Fruit fly (Drosophila melanogaster) whole organism, embryonic: ENCODE results near the gene CG31636.

Source experiments
- Ada2b ChIP-seq: fragments of 200-800 bp; sonication (Bioruptor generic); IDR thresholded peaks from 2 replicates; pipeline ENCODE4 v1.3.6; 2022; ENCODE audit warnings: missing biosample characterization, missing genetic modification characterization
- B-H2 ChIP-seq: fragments of 200-800 bp; sonication (Bioruptor generic); optimal IDR thresholded peaks from 2 replicates; lab custom pipeline; 2018; ENCODE audit warnings: missing biosample characterization, mild to moderate bottlenecking, missing genetic modification characterization
- CG10267 ChIP-seq: fragments of 200-800 bp; sonication (Bioruptor generic); optimal IDR thresholded peaks from 2 replicates; lab custom pipeline; 2018; ENCODE audit warnings: missing biosample characterization, mild to moderate bottlenecking, missing genetic modification characterization, moderate library complexity
- CG12071 ChIP-seq: fragments of 200-800 bp; sonication (Bioruptor generic); optimal IDR thresholded peaks from 3 replicates; lab custom pipeline; 2018; ENCODE audit warnings: missing biosample characterization, mild to moderate bottlenecking, missing genetic modification characterization
- CG12236 ChIP-seq: fragments of 200-800 bp; sonication (Bioruptor generic); optimal IDR thresholded peaks from 2 replicates; lab custom pipeline; 2016; ENCODE audit warnings: missing biosample characterization, missing genetic modification characterization
- CG13624 ChIP-seq: fragments of 200-800 bp; sonication (Bioruptor generic); optimal IDR thresholded peaks from 2 replicates; lab custom pipeline; 2016; ENCODE audit warnings: missing biosample characterization, missing genetic modification characterization
- CG14014 ChIP-seq: fragments of 200-800 bp; sonication (Bioruptor generic); IDR thresholded peaks from 2 replicates; pipeline ENCODE4 v1.3.6; 2022; ENCODE audit warnings: missing biosample characterization, missing genetic modification characterization
- CG16863 ChIP-seq: fragments of 200-800 bp; sonication (Bioruptor generic); optimal IDR thresholded peaks from 3 replicates; lab custom pipeline; 2016; ENCODE audit warnings: missing biosample characterization, missing genetic modification characterization
- CG18619 ChIP-seq: fragments of 200-800 bp; sonication (Bioruptor generic); optimal IDR thresholded peaks from 3 replicates; lab custom pipeline; 2017; ENCODE audit warnings: missing biosample characterization, mild to moderate bottlenecking, missing genetic modification characterization
- CG2120 ChIP-seq: fragments of 200-800 bp; sonication (Bioruptor generic); optimal IDR thresholded peaks from 3 replicates; lab custom pipeline; 2016; ENCODE audit warnings: missing biosample characterization, missing genetic modification characterization
- CG2199 ChIP-seq: fragments of 200-800 bp; sonication (Bioruptor generic); IDR thresholded peaks from 3 replicates; pipeline ENCODE4 v1.3.6; 2022; ENCODE audit warnings: missing biosample characterization, missing genetic modification characterization
- CG32532 ChIP-seq: fragments of 200-800 bp; sonication (Bioruptor generic); IDR thresholded peaks from 2 replicates; pipeline ENCODE4 v1.3.6; 2022; ENCODE audit warnings: missing biosample characterization, missing genetic modification characterization
- CG34224 ChIP-seq: fragments of 200-800 bp; sonication (Bioruptor generic); IDR thresholded peaks from 3 replicates; pipeline ENCODE4 v1.3.6; 2022; ENCODE audit warnings: missing biosample characterization, missing genetic modification characterization; ENCODE audit not compliant: partially characterized antibody
- CG6654 ChIP-seq: fragments of 200-800 bp; sonication (Bioruptor generic); optimal IDR thresholded peaks from 2 replicates; lab custom pipeline; 2017; ENCODE audit warnings: missing biosample characterization, mild to moderate bottlenecking, missing genetic modification characterization
- CG7357 ChIP-seq: fragments of 200-800 bp; sonication (Bioruptor generic); IDR thresholded peaks from 3 replicates; pipeline ENCODE4 v1.3.6; 2022; ENCODE audit warnings: missing biosample characterization, missing genetic modification characterization
- CG8359 ChIP-seq: fragments of 200-800 bp; sonication (Bioruptor generic); optimal IDR thresholded peaks from 2 replicates; lab custom pipeline; 2017; ENCODE audit warnings: missing biosample characterization, mild to moderate bottlenecking, missing genetic modification characterization, borderline replicate concordance
- CTCF ChIP-seq: fragments of 200-800 bp; sonication (Bioruptor generic); optimal IDR thresholded peaks from 2 replicates; lab custom pipeline; 2017; ENCODE audit warnings: missing biosample characterization, mild to moderate bottlenecking, missing genetic modification characterization, moderate library complexity
- Camta ChIP-seq: fragments of 200-800 bp; sonication (Bioruptor generic); optimal IDR thresholded peaks from 2 replicates; lab custom pipeline; 2016; ENCODE audit warnings: missing biosample characterization, missing genetic modification characterization
- D19B ChIP-seq: fragments of 200-800 bp; sonication (Bioruptor generic); optimal IDR thresholded peaks from 2 replicates; lab custom pipeline; 2017; ENCODE audit warnings: missing biosample characterization, mild to moderate bottlenecking, missing genetic modification characterization
- Dbx ChIP-seq: fragments of 200-800 bp; sonication (Bioruptor generic); IDR thresholded peaks from 3 replicates; pipeline ENCODE4 v1.3.6; 2022; ENCODE audit warnings: missing biosample characterization, missing genetic modification characterization
- Doc3 ChIP-seq: fragments of 200-800 bp; sonication (Bioruptor generic); IDR thresholded peaks from 3 replicates; pipeline ENCODE4 v1.3.6; 2022; ENCODE audit warnings: missing biosample characterization, missing genetic modification characterization; ENCODE audit not compliant: partially characterized antibody
- Dp ChIP-seq: fragments of 200-800 bp; sonication (Bioruptor generic); optimal IDR thresholded peaks from 2 replicates; lab custom pipeline; 2018; ENCODE audit warnings: missing biosample characterization, mild to moderate bottlenecking, missing genetic modification characterization, moderate library complexity
- E2f2 ChIP-seq: fragments of 200-800 bp; sonication (Bioruptor generic); IDR thresholded peaks from 2 replicates; pipeline ENCODE4 v1.3.6; 2022; ENCODE audit warnings: missing biosample characterization, missing genetic modification characterization
- Hsf ChIP-seq: fragments of 200-800 bp; sonication (Bioruptor generic); optimal IDR thresholded peaks from 3 replicates; lab custom pipeline; 2016; ENCODE audit warnings: missing biosample characterization, missing genetic modification characterization
- Lhr ChIP-seq: fragments of 200-800 bp; sonication (Bioruptor generic); optimal IDR thresholded peaks from 3 replicates; lab custom pipeline; 2017; ENCODE audit warnings: mild to moderate bottlenecking, missing biosample characterization, missing genetic modification reagents, missing genetic modification characterization
- MBD-R2 ChIP-seq: fragments of 200-800 bp; sonication (Bioruptor generic); IDR thresholded peaks from 2 replicates; pipeline ENCODE4 v1.3.6; 2022; ENCODE audit warnings: missing biosample characterization, missing genetic modification characterization
- MTF-1 ChIP-seq: fragments of 200-800 bp; sonication (Bioruptor generic); optimal IDR thresholded peaks from 2 replicates; lab custom pipeline; 2018; ENCODE audit warnings: missing biosample characterization, mild to moderate bottlenecking, missing genetic modification characterization, borderline replicate concordance
- Opbp ChIP-seq: fragments of 200-800 bp; sonication (Bioruptor generic); IDR thresholded peaks from 3 replicates; pipeline ENCODE4 v1.3.6; 2022; ENCODE audit warnings: missing biosample characterization, missing genetic modification characterization; ENCODE audit not compliant: partially characterized antibody
- PHDP ChIP-seq: fragments of 200-800 bp; sonication (Bioruptor generic); optimal IDR thresholded peaks from 3 replicates; lab custom pipeline; 2018; ENCODE audit warnings: missing biosample characterization, mild to moderate bottlenecking, missing genetic modification characterization, moderate library complexity
- Xbp1 ChIP-seq: fragments of 200-800 bp; sonication (Bioruptor generic); optimal IDR thresholded peaks from 3 replicates; lab custom pipeline; 2016; ENCODE audit warnings: missing biosample characterization, mild to moderate bottlenecking, missing genetic modification characterization
- az2 ChIP-seq: fragments of 200-800 bp; sonication (Bioruptor generic); optimal IDR thresholded peaks from 3 replicates; lab custom pipeline; 2016; ENCODE audit warnings: missing biosample characterization, missing genetic modification characterization
- bsh ChIP-seq, 2 experiments: fragments of 200-800 bp; sonication (Bioruptor generic); optimal IDR thresholded peaks; 2 replicates each; lab custom pipeline; 2017 to 2018; ENCODE audit warnings: mild to moderate bottlenecking in 2 of 2, missing biosample characterization in 2 of 2, missing genetic modification characterization in 2 of 2, moderate library complexity in 1 of 2
- chinmo ChIP-seq: fragments of 200-800 bp; sonication (Bioruptor generic); IDR thresholded peaks from 4 replicates; pipeline ENCODE4 v1.3.6; 2022; ENCODE audit warnings: missing biosample characterization, missing genetic modification characterization; ENCODE audit not compliant: partially characterized antibody
- ken ChIP-seq: fragments of 200-800 bp; sonication (Bioruptor generic); IDR thresholded peaks from 3 replicates; pipeline ENCODE4 v1.3.6; 2022; ENCODE audit warnings: missing biosample characterization, missing genetic modification characterization
- knrl ChIP-seq: fragments of 200-800 bp; sonication (Bioruptor generic); IDR thresholded peaks from 3 replicates; pipeline ENCODE4 v1.3.6; 2022; ENCODE audit warnings: missing biosample characterization, missing genetic modification characterization; ENCODE audit not compliant: partially characterized antibody
- lola ChIP-seq, 3 experiments: fragments of >200 bp in 2 of 3; fragments of 200-800 bp in 1 of 3; sonication (Bioruptor generic) in 1 of 3; optimal IDR thresholded peaks; 2 replicates each; lab custom pipeline; 2017 to 2019; ENCODE audit warnings: missing biosample characterization in 3 of 3, missing genetic modification characterization in 3 of 3, mild to moderate bottlenecking in 1 of 3, moderate library complexity in 1 of 3
- nmo ChIP-seq: fragments of 200-800 bp; sonication (Bioruptor generic); optimal IDR thresholded peaks from 2 replicates; lab custom pipeline; 2018; ENCODE audit warnings: missing biosample characterization, mild to moderate bottlenecking, missing genetic modification characterization, moderate library complexity
- prd ChIP-seq, 3 experiments: fragments of >200 bp in 2 of 3; fragments of 200-800 bp in 1 of 3; sonication (Bioruptor generic) in 1 of 3; optimal IDR thresholded peaks in 2 of 3; IDR thresholded peaks in 1 of 3; 2 replicates in 2 of 3; 3 replicates in 1 of 3; pipeline versions ENCODE4 v1.3.6 to Lab custom; 2017 to 2022; ENCODE audit warnings: missing biosample characterization in 1 of 3, missing genetic modification characterization in 1 of 3
- rib ChIP-seq: fragments of 200-800 bp; sonication (Bioruptor generic); IDR thresholded peaks from 2 replicates; pipeline ENCODE4 v1.3.6; 2022; ENCODE audit warnings: missing biosample characterization, missing genetic modification characterization
- seq ChIP-seq: fragments of 200-800 bp; sonication (Bioruptor generic); IDR thresholded peaks from 2 replicates; pipeline ENCODE4 v1.3.6; 2022; ENCODE audit warnings: missing biosample characterization, missing genetic modification characterization
- sug ChIP-seq: fragments of 200-800 bp; optimal IDR thresholded peaks from 2 replicates; lab custom pipeline; 2019; ENCODE audit warnings: missing biosample characterization, mild to moderate bottlenecking, missing genetic modification characterization, moderate library complexity
- trem ChIP-seq: fragments of 200-800 bp; optimal IDR thresholded peaks from 3 replicates; lab custom pipeline; 2019; ENCODE audit warnings: missing biosample characterization, mild to moderate bottlenecking, missing genetic modification characterization, moderate library complexity
- twi ChIP-seq: fragments of 200-800 bp; optimal IDR thresholded peaks from 2 replicates; lab custom pipeline; 2019; ENCODE audit warnings: missing biosample characterization, mild to moderate bottlenecking, missing genetic modification characterization, moderate library complexity
- unpg ChIP-seq: fragments of 200-800 bp; sonication (Bioruptor generic); optimal IDR thresholded peaks from 3 replicates; lab custom pipeline; 2018; ENCODE audit warnings: missing biosample characterization, mild to moderate bottlenecking, missing genetic modification characterization, moderate library complexity
- usp ChIP-seq: fragments of >200 bp; optimal IDR thresholded peaks from 2 replicates; lab custom pipeline; 2017; ENCODE audit warnings: missing biosample characterization, missing genetic modification characterization
- vnd ChIP-seq: fragments of 200-800 bp; sonication (Bioruptor generic); IDR thresholded peaks from 3 replicates; pipeline ENCODE4 v1.3.6; 2022; ENCODE audit warnings: missing biosample characterization, missing genetic modification characterization; ENCODE audit not compliant: partially characterized antibody
- wek ChIP-seq: fragments of 200-800 bp; sonication (Bioruptor generic); optimal IDR thresholded peaks from 3 replicates; lab custom pipeline; 2018; ENCODE audit warnings: missing biosample characterization, mild to moderate bottlenecking, missing genetic modification characterization, moderate library complexity

Gene CG31636

DNA sequence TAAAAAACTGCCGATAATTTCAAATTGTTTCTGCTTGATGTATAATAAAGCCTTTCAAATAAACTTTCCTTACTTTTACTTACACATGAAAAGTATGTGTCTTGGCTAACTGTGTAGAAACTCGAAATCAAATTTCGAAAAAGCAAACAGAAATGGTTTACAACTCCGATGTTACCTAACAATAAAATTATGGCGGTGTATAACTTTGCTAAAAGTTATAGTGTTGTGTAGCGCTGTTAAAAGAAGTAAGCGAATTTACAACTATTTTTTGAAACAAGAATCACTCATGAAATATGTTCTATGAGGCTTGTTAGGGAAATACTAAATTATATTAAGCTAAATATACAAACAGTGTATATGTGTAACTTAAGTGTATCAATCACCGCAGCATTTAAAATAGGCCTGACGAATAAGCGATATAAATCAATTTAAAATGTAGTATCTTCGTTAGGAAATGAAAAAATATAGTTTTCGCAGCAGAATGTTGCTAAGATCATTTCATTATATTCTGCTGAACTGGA, 35.2 kb downstream of the CG31636 start, which contains the start of gene CG34345 (continued):
- TF ChIP-seq unpg: no peak
- TF ChIP-seq CG16863 (GFP tag; lab: Kevin White, UChicago): no peak
- peak; percentile 78 for TF ChIP-seq Lhr
- TF ChIP-seq CG14014 (GFP tag; lab: Robert Waterston, UW): no peak
- peak; percentile 25 for TF ChIP-seq Hsf
- 0 out of 3 replicates have a peak, but pooled peaks have one; percentile 8 for TF ChIP-seq CG2199 (GFP tag; lab: Robert Waterston, UW)
- no peak for TF ChIP-seq CG6654 (GFP tag; lab: Kevin White, UChicago)
- peak; percentile 56; the same call in 2 of the 3 replicates for TF ChIP-seq knrl (GFP tag; lab: Robert Waterston, UW)
- peak; percentile 85 for TF ChIP-seq CTCF (GFP tag; lab: Kevin White, UChicago)
- TF ChIP-seq CG13624 (GFP tag; lab: Kevin White, UChicago): peak; percentile 40
- peak; percentile 60; the same call in 1 of the 4 replicates for TF ChIP-seq chinmo (GFP tag; lab: Robert Waterston, UW)
- TF ChIP-seq prd (optimal IDR thresholded peaks at IDR 0.05; lab: Kevin White, UChicago): no peak
- no peak for TF ChIP-seq prd (GFP tag; IDR thresholded peaks at IDR 0.05; lab: Robert Waterston, UW)
- peak; percentile 75 for TF ChIP-seq CG34224 (GFP tag; lab: Robert Waterston, UW)
- TF ChIP-seq CG18619 (GFP tag; lab: Kevin White, UChicago): no peak
- peak; percentile 30; the same call in 1 of the 2 replicates for TF ChIP-seq CG32532
- no peak for TF ChIP-seq usp (GFP tag; lab: Kevin White, UChicago)
- no peak for TF ChIP-seq D19B (GFP tag; lab: Kevin White, UChicago)
- no peak for TF ChIP-seq PHDP (tag; lab: Kevin White, UChicago)
- TF ChIP-seq E2f2 (GFP tag; lab: Robert Waterston, UW): peak; percentile 60

DNA sequence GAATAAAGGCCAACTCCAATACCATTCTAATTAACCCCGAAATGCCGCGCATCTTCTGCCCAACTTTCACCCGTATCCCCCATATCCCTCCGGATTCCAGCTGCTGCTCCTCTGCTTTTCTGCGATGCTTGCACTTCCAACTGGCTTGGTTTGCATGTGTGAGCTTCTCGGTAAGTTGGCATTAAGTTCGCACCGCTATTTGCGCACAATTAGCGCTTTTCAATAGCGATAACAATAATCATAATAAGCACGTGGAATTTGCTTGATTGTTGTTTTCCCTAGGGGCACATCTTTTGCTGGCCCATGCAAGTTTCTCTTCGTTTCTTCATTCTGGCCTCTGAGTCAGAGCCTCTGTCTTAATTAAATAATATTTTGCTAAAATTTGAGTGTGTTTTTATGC, 35.9 kb downstream of the CG31636 start:
- TF ChIP-seq CG12236 (GFP tag; lab: Kevin White, UChicago) (no peak), CG10267 (tag; lab: Kevin White, UChicago) (no peak), Ada2b (GFP tag; lab: Robert Waterston, UW) (no peak), Xbp1 (GFP tag; lab: Kevin White, UChicago) (no peak), bsh (GFP tag; optimal IDR thresholded peaks at IDR 0.05; lab: Kevin White, UChicago) (no peak), Camta (GFP tag; lab: Kevin White, UChicago) (no peak), rib (GFP tag; lab: Robert Waterston, UW) (no peak), CG2120 (GFP tag; lab: Kevin White, UChicago) (no peak), ken (no peak), twi (tag; lab: Kevin White, UChicago) (no peak), wek (GFP tag; lab: Kevin White, UChicago) (no peak), PHDP (tag; lab: Kevin White, UChicago) (no peak), Doc3 (GFP tag; lab: Robert Waterston, UW) (no peak), CG14014 (GFP tag; lab: Robert Waterston, UW) (no peak)

DNA sequence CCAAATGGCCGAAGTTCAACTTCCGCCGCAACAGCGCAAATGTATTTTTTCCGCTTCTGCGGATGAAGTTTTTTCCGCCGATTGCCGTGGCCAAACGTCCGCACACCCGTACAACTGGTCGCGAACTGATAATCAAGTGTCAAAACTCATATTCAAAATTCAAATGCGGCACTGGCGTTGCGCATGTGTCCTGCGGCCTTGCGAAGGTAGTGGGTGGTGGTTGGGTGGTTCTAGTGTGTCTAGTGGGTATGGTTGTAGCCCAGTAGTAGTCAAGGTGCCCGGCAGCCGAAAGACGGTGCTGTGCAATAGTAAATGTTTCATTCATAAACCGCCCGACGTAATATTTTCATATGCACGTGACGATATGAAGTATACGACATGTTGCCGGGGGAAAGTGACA, 36.4 kb downstream of the CG31636 start, which contains the start of gene DIP-iota:
Gene DIP-iota (minus strand): TSS at position 101 of the 400 bp plus-strand sequence.
- TF ChIP-seq vnd (GFP tag; lab: Robert Waterston, UW) (no peak), CG12071 (GFP tag; lab: Kevin White, UChicago) (no peak), MBD-R2 (no peak), CG2199 (GFP tag; lab: Robert Waterston, UW) (no peak), Opbp (no peak), CG8359 (no peak), MTF-1 (GFP tag; lab: Kevin White, UChicago) (no peak), CG7357 (GFP tag; lab: Robert Waterston, UW) (no peak), nmo (GFP tag; lab: Kevin White, UChicago) (no peak), lola (GFP tag; optimal IDR thresholded peaks at IDR 0.05; lab: Kevin White, UChicago) (no peak), Dp (no peak), sug (tag; lab: Kevin White, UChicago) (no peak), seq (GFP tag; lab: Robert Waterston, UW) (no peak), trem (tag; lab: Kevin White, UChicago) (no peak), az2 (GFP tag; lab: Kevin White, UChicago) (no peak), Dbx (no peak), B-H2 (no peak)
- TF ChIP-seq, all 482 proteins: peak for 0
